Fruit fly (Drosophila melanogaster) whole organism, embryonic: ENCODE results near the gene Cpr64Ab.

Experiments
- Abd-B ChIP-seq: fragments of 200-800 bp; sonication (Bioruptor generic); optimal IDR thresholded peaks from 2 replicates; lab custom pipeline; 2018; ENCODE audit warnings: missing biosample characterization, mild to moderate bottlenecking, missing genetic modification characterization, moderate library complexity
- Atf-2 ChIP-seq: fragments of 200-800 bp; sonication (Bioruptor generic); optimal IDR thresholded peaks from 2 replicates; lab custom pipeline; 2016; ENCODE audit warnings: missing biosample characterization, missing genetic modification characterization
- Awh ChIP-seq: fragments of 200-800 bp; sonication (Bioruptor generic); IDR thresholded peaks from 2 replicates; pipeline ENCODE4, ENCODE4 v1.3.6; 2022; ENCODE audit warnings: missing biosample characterization, missing genetic modification characterization
- B-H2 ChIP-seq: fragments of 200-800 bp; sonication (Bioruptor generic); optimal IDR thresholded peaks from 2 replicates; lab custom pipeline; 2018; ENCODE audit warnings: missing biosample characterization, mild to moderate bottlenecking, missing genetic modification characterization
- CG10209 ChIP-seq: fragments of 200-800 bp; sonication (Bioruptor generic); optimal IDR thresholded peaks from 3 replicates; lab custom pipeline; 2017; ENCODE audit warnings: missing biosample characterization, mild to moderate bottlenecking, missing genetic modification characterization, missing genetic modification reagents
- CG10267 ChIP-seq: fragments of 200-800 bp; sonication (Bioruptor generic); optimal IDR thresholded peaks from 2 replicates; lab custom pipeline; 2018; ENCODE audit warnings: missing biosample characterization, mild to moderate bottlenecking, missing genetic modification characterization, moderate library complexity
- CG11085 ChIP-seq: fragments of 200-800 bp; sonication (Bioruptor generic); IDR thresholded peaks from 2 replicates; pipeline ENCODE4 v1.3.6; 2022; ENCODE audit warnings: missing biosample characterization, missing genetic modification characterization
- CG11247 ChIP-seq: fragments of 200-800 bp; sonication (Bioruptor generic); IDR thresholded peaks from 2 replicates; pipeline ENCODE4 v1.3.6; 2022; ENCODE audit warnings: missing biosample characterization, missing genetic modification characterization
- CG14014 ChIP-seq: fragments of 200-800 bp; sonication (Bioruptor generic); IDR thresholded peaks from 2 replicates; pipeline ENCODE4 v1.3.6; 2022; ENCODE audit warnings: missing biosample characterization, missing genetic modification characterization
- CG2202 ChIP-seq: fragments of 200-800 bp; sonication (Bioruptor generic); optimal IDR thresholded peaks from 2 replicates; lab custom pipeline; 2018; ENCODE audit warnings: missing biosample characterization, mild to moderate bottlenecking, missing genetic modification characterization
- CG31224 ChIP-seq: fragments of 200-800 bp; sonication (Bioruptor generic); IDR thresholded peaks from 2 replicates; pipeline ENCODE4 v1.3.6; 2022; ENCODE audit warnings: missing biosample characterization, missing genetic modification characterization
- CG3838 ChIP-seq: fragments of 200-800 bp; sonication (Bioruptor generic); optimal IDR thresholded peaks from 3 replicates; lab custom pipeline; 2016; ENCODE audit warnings: missing biosample characterization, missing genetic modification characterization
- CG4328 ChIP-seq: fragments of 200-800 bp; sonication (Bioruptor generic); optimal IDR thresholded peaks from 3 replicates; lab custom pipeline; 2017; ENCODE audit warnings: missing biosample characterization, missing genetic modification reagents, missing genetic modification characterization
- CG6272 ChIP-seq: fragments of 200-800 bp; sonication (Bioruptor generic); IDR thresholded peaks from 2 replicates; pipeline ENCODE4 v1.3.6; 2022; ENCODE audit warnings: missing biosample characterization, missing genetic modification characterization
- CG7928 ChIP-seq: fragments of 200-800 bp; sonication (Bioruptor generic); optimal IDR thresholded peaks from 2 replicates; lab custom pipeline; 2017; ENCODE audit warnings: missing biosample characterization, mild to moderate bottlenecking, missing genetic modification characterization
- CG8765 ChIP-seq: fragments of 200-800 bp; sonication (Bioruptor generic); IDR thresholded peaks from 2 replicates; pipeline ENCODE4 v1.3.6; 2022; ENCODE audit warnings: missing biosample characterization, missing genetic modification characterization
- Dad ChIP-seq: fragments of 200-800 bp; sonication (Bioruptor generic); optimal IDR thresholded peaks from 3 replicates; lab custom pipeline; 2016; ENCODE audit warnings: missing biosample characterization, missing genetic modification characterization
- ERR ChIP-seq: fragments of 200-800 bp; sonication (Bioruptor generic); optimal IDR thresholded peaks from 2 replicates; lab custom pipeline; 2016; ENCODE audit warnings: missing biosample characterization, missing genetic modification characterization
- Fer2 ChIP-seq: fragments of 200-800 bp; sonication (Bioruptor generic); optimal IDR thresholded peaks from 2 replicates; lab custom pipeline; 2018; ENCODE audit warnings: missing biosample characterization, mild to moderate bottlenecking, missing genetic modification characterization, moderate library complexity
- HLH4C ChIP-seq: fragments of 200-800 bp; sonication (Bioruptor generic); IDR thresholded peaks from 3 replicates; pipeline ENCODE4 v1.3.6; 2022; ENCODE audit warnings: missing biosample characterization, missing genetic modification characterization; ENCODE audit not compliant: partially characterized antibody
- Hr39 ChIP-seq: fragments of >200 bp; optimal IDR thresholded peaks from 2 replicates; lab custom pipeline; 2017
- Lhr ChIP-seq: fragments of 200-800 bp; sonication (Bioruptor generic); optimal IDR thresholded peaks from 3 replicates; lab custom pipeline; 2017; ENCODE audit warnings: mild to moderate bottlenecking, missing biosample characterization, missing genetic modification reagents, missing genetic modification characterization
- Nf-YC ChIP-seq: fragments of 200-800 bp; optimal IDR thresholded peaks from 3 replicates; lab custom pipeline; 2019; ENCODE audit warnings: missing biosample characterization, mild to moderate bottlenecking, missing genetic modification characterization, moderate library complexity
- Pdp1 ChIP-seq, 2 experiments: fragments of 200-800 bp; sonication (Bioruptor generic); optimal IDR thresholded peaks; 3 replicates each; lab custom pipeline; 2016; ENCODE audit warnings: missing biosample characterization in 2 of 2, missing genetic modification characterization in 2 of 2, mild to moderate bottlenecking in 1 of 2, moderate library complexity in 1 of 2
- Scr ChIP-seq: fragments of 200-800 bp; sonication (Bioruptor generic); IDR thresholded peaks from 2 replicates; pipeline ENCODE4 v1.3.6; 2022; ENCODE audit warnings: missing biosample characterization, missing genetic modification characterization; ENCODE audit not compliant: partially characterized antibody
- Six4 ChIP-seq: fragments of 200-800 bp; sonication (Bioruptor generic); optimal IDR thresholded peaks from 2 replicates; lab custom pipeline; 2016; ENCODE audit warnings: missing biosample characterization, missing genetic modification characterization
- Taf1 ChIP-seq: fragments of 200-800 bp; sonication (Bioruptor generic); IDR thresholded peaks from 2 replicates; pipeline ENCODE4 v1.3.6; 2022; ENCODE audit warnings: missing biosample characterization, missing genetic modification characterization
- ac ChIP-seq: fragments of 200-800 bp; sonication (Bioruptor generic); optimal IDR thresholded peaks from 3 replicates; lab custom pipeline; 2017; ENCODE audit warnings: missing biosample characterization, mild to moderate bottlenecking, missing genetic modification characterization
- ash1 ChIP-seq: fragments of 200-800 bp; sonication (Bioruptor generic); optimal IDR thresholded peaks from 2 replicates; lab custom pipeline; 2018; ENCODE audit warnings: missing biosample characterization, mild to moderate bottlenecking, missing genetic modification characterization
- ato ChIP-seq: fragments of 200-800 bp; sonication (Bioruptor generic); IDR thresholded peaks from 2 replicates; pipeline ENCODE4 v1.3.6; 2022; ENCODE audit warnings: missing biosample characterization, missing genetic modification characterization; ENCODE audit not compliant: partially characterized antibody
- bab2 ChIP-seq: fragments of 200-800 bp; sonication (Bioruptor generic); optimal IDR thresholded peaks from 2 replicates; lab custom pipeline; 2016; ENCODE audit warnings: missing biosample characterization, missing genetic modification characterization
- chn ChIP-seq: fragments of 200-800 bp; sonication (Bioruptor generic); optimal IDR thresholded peaks from 2 replicates; lab custom pipeline; 2016; ENCODE audit warnings: missing biosample characterization, missing genetic modification characterization
- cwo ChIP-seq: fragments of 200-800 bp; sonication (Bioruptor generic); optimal IDR thresholded peaks from 3 replicates; lab custom pipeline; 2017; ENCODE audit warnings: missing biosample characterization, missing genetic modification characterization, mild to moderate bottlenecking, moderate library complexity, missing genetic modification reagents
- dimm ChIP-seq: fragments of 200-800 bp; sonication (Bioruptor generic); IDR thresholded peaks from 2 replicates; pipeline ENCODE4 v1.3.6; 2022; ENCODE audit warnings: missing biosample characterization, missing genetic modification characterization
- disco-r ChIP-seq: fragments of 200-800 bp; sonication (Bioruptor generic); optimal IDR thresholded peaks from 2 replicates; lab custom pipeline; 2016; ENCODE audit warnings: missing biosample characterization, missing genetic modification characterization
- eve ChIP-seq, 2 experiments: fragments of >200 bp; optimal IDR thresholded peaks; 2 replicates each; lab custom pipeline; 2017; ENCODE audit warnings: missing biosample characterization in 2 of 2, missing genetic modification characterization in 2 of 2
- fu2 ChIP-seq: fragments of 200-800 bp; sonication (Bioruptor generic); optimal IDR thresholded peaks from 2 replicates; lab custom pipeline; 2016; ENCODE audit warnings: missing biosample characterization, missing genetic modification characterization
- ham ChIP-seq: fragments of 200-800 bp; sonication (Bioruptor generic); IDR thresholded peaks from 2 replicates; pipeline ENCODE4 v1.3.6; 2022; ENCODE audit warnings: missing biosample characterization, missing genetic modification characterization
- inv ChIP-seq: fragments of 200-800 bp; sonication (Bioruptor generic); IDR thresholded peaks from 2 replicates; pipeline ENCODE4 v1.3.6; 2022; ENCODE audit warnings: missing biosample characterization, missing genetic modification characterization; ENCODE audit not compliant: partially characterized antibody
- klu ChIP-seq: fragments of 200-800 bp; sonication (Bioruptor generic); IDR thresholded peaks from 2 replicates; pipeline ENCODE4 v1.3.6; 2022; ENCODE audit warnings: missing biosample characterization, missing genetic modification characterization
- kni ChIP-seq: fragments of 200-800 bp; sonication (Bioruptor generic); optimal IDR thresholded peaks from 3 replicates; lab custom pipeline; 2017; ENCODE audit warnings: mild to moderate bottlenecking, missing biosample characterization, missing genetic modification reagents, missing genetic modification characterization
- pnt ChIP-seq: fragments of 200-800 bp; sonication (Bioruptor generic); optimal IDR thresholded peaks from 3 replicates; lab custom pipeline; 2016; ENCODE audit warnings: missing biosample characterization, missing genetic modification characterization
- psq ChIP-seq: fragments of 200-800 bp; sonication (Bioruptor generic); optimal IDR thresholded peaks from 2 replicates; lab custom pipeline; 2017; ENCODE audit warnings: missing biosample characterization, missing genetic modification characterization
- scrt ChIP-seq: fragments of 200-800 bp; sonication (Bioruptor generic); optimal IDR thresholded peaks from 2 replicates; lab custom pipeline; 2018; ENCODE audit warnings: missing biosample characterization, mild to moderate bottlenecking, missing genetic modification characterization, moderate library complexity
- slou ChIP-seq: fragments of 200-800 bp; sonication (Bioruptor generic); optimal IDR thresholded peaks from 3 replicates; lab custom pipeline; 2016; ENCODE audit warnings: missing biosample characterization, missing genetic modification characterization
- sr ChIP-seq: fragments of 200-800 bp; sonication (Bioruptor generic); IDR thresholded peaks from 3 replicates; pipeline ENCODE4 v1.3.6; 2022; ENCODE audit warnings: missing biosample characterization, missing genetic modification characterization
- stc ChIP-seq: fragments of 200-800 bp; sonication (Bioruptor generic); IDR thresholded peaks from 2 replicates; pipeline ENCODE4 v1.3.6; 2022; ENCODE audit warnings: missing biosample characterization, missing genetic modification characterization
- stwl ChIP-seq: fragments of 200-800 bp; sonication (Bioruptor generic); optimal IDR thresholded peaks from 3 replicates; lab custom pipeline; 2018; ENCODE audit warnings: missing biosample characterization, mild to moderate bottlenecking, missing genetic modification characterization, moderate library complexity
- sug ChIP-seq: fragments of 200-800 bp; optimal IDR thresholded peaks from 2 replicates; lab custom pipeline; 2019; ENCODE audit warnings: missing biosample characterization, mild to moderate bottlenecking, missing genetic modification characterization, moderate library complexity
- tin ChIP-seq: fragments of 200-800 bp; sonication (Bioruptor generic); optimal IDR thresholded peaks from 3 replicates; lab custom pipeline; 2016; ENCODE audit warnings: missing biosample characterization, missing genetic modification characterization
- toy ChIP-seq: fragments of 200-800 bp; sonication (Bioruptor generic); IDR thresholded peaks from 2 replicates; pipeline ENCODE4 v1.3.6; 2022; ENCODE audit warnings: missing biosample characterization, missing genetic modification characterization
- trh ChIP-seq: fragments of 200-800 bp; sonication (Bioruptor generic); optimal IDR thresholded peaks from 2 replicates; lab custom pipeline; 2016; ENCODE audit warnings: missing biosample characterization, missing genetic modification characterization
- wdn ChIP-seq: fragments of 200-800 bp; sonication (Bioruptor generic); IDR thresholded peaks from 2 replicates; pipeline ENCODE4 v1.3.6; 2022; ENCODE audit warnings: missing biosample characterization, missing genetic modification characterization

The Cpr64Ab gene

DNA sequence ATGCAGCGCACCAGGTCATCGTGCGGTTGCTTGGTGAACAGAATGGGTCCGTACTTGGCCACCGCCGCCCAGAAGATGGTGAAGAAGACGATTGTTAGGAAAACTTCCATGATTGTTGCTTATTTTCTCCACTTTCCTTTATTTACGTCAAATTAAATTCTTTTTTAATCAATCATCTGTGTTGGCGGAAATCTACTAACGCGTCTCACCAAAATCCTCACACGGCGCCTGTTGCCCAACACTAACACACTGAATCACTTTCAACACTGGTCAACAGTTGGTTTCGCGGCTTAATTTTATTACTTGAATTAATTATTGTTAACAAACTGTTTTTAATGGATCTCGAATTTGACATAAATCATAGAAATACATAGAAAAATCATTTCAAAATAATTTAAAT, 24.7 kb downstream of the Cpr64Ab start, which contains the start of gene VhaM9.7-c (continued):
- TF ChIP-seq CG31224 (no peak), tin (peak; percentile 32), CG14014 (GFP tag; lab: Robert Waterston, UW) (no peak), Awh (GFP tag; lab: Robert Waterston, UW) (no peak), CG3838 (GFP tag; lab: Kevin White, UChicago) (no peak), HLH4C (GFP tag; lab: Robert Waterston, UW) (no peak), kni (GFP tag; lab: Kevin White, UChicago) (no peak), B-H2 (peak; percentile 70), Lhr (GFP tag; lab: Kevin White, UChicago) (peak; percentile 17), chn (GFP tag; lab: Kevin White, UChicago) (no peak), ac (GFP tag; lab: Kevin White, UChicago) (no peak), Dad (peak; percentile 32), ham (no peak), Pdp1 (GFP tag; optimal IDR thresholded peaks at IDR 0.05; lab: Kevin White, UChicago) (peak; percentile 29 to 50), Abd-B (peak; percentile 28), Six4 (no peak), Nf-YC (tag; lab: Kevin White, UChicago) (no peak), CG8765 (GFP tag; lab: Robert Waterston, UW) (no peak), psq (no peak), toy (GFP tag; lab: Robert Waterston, UW) (no peak), sr (GFP tag; lab: Robert Waterston, UW) (no peak), CG7928 (no peak), CG6272 (GFP tag; lab: Robert Waterston, UW) (no peak), stwl (tag; lab: Kevin White, UChicago) (peak; percentile 96), wdn (GFP tag; lab: Robert Waterston, UW) (no peak), Atf-2 (GFP tag; lab: Kevin White, UChicago) (no peak), inv (GFP tag; lab: Robert Waterston, UW) (no peak), ERR (GFP tag; lab: Kevin White, UChicago) (peak; percentile 12), eve (GFP tag; optimal IDR thresholded peaks at IDR 0.05; lab: Kevin White, UChicago) (no peak), trh (GFP tag; lab: Kevin White, UChicago) (no peak), fu2 (GFP tag; lab: Kevin White, UChicago) (peak; percentile 53), bab2 (GFP tag; lab: Kevin White, UChicago) (no peak), cwo (GFP tag; lab: Kevin White, UChicago) (no peak), klu (GFP tag; lab: Robert Waterston, UW) (no peak), dimm (GFP tag; lab: Robert Waterston, UW) (no peak), scrt (GFP tag; lab: Kevin White, UChicago) (peak; percentile 54), pnt (GFP tag; lab: Kevin White, UChicago) (no peak), ash1 (no peak), Scr (GFP tag; lab: Robert Waterston, UW) (peak; percentile 28; the same call in 1 of the 2 replicates), disco-r (GFP tag; lab: Kevin White, UChicago) (no peak), Hr39 (no peak), CG10267 (tag; lab: Kevin White, UChicago) (peak; percentile 96), CG2202 (no peak), sug (tag; lab: Kevin White, UChicago) (peak; percentile 26), Fer2 (tag; lab: Kevin White, UChicago) (no peak), CG11247 (no peak), Taf1 (no peak), ato (no peak), stc (no peak), CG4328 (no peak), CG10209 (GFP tag; lab: Kevin White, UChicago) (no peak), CG11085 (no peak), slou (GFP tag; lab: Kevin White, UChicago) (no peak)
